Worm (Caenorhabditis elegans): Measurements from ENCODE around the gene subs-4.

subs-4 gene

DNA sequence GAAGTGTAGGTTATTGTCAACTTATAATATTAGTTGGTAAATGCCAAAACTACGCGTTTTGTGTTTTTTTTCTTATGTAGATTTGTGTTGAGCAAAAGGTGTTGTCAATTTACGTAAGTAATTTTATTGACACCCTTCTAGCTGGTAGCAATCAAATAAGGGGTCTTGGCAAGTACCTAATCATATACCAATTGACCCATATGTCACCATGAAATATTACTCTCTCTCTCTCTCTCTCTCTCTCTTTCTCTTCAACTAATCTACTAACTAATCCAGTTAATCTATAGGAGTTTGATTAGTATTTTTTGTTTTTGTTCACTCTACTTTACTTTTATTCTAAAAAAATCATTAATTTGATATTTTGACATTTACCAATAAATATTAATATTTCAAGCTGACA, 22.6 kb upstream of the subs-4 start:
- TF ChIP-seq tag-97 (GFP tag; IDR thresholded peaks at IDR 0.05) (no peak), ces-1 (GFP tag; optimal IDR thresholded peaks at IDR 0.05) (no peak), tra-1 (GFP tag; IDR thresholded peaks at IDR 0.05) (no peak), mep-1 (tag; optimal IDR thresholded peaks at IDR 0.05) (no peak), nhr-11 (tag; optimal IDR thresholded peaks at IDR 0.05) (no peak), pqm-1 (tag; optimal IDR thresholded peaks at IDR 0.05) (no peak), lin-38 (GFP tag; IDR thresholded peaks at IDR 0.05) (no peak), nhr-6 (tag; optimal IDR thresholded peaks at IDR 0.05) (no peak), lin-1 (GFP tag; IDR thresholded peaks at IDR 0.05) (no peak), unc-130 (GFP tag; optimal IDR thresholded peaks at IDR 0.05) (no peak), nhr-76 (tag; optimal IDR thresholded peaks at IDR 0.05) (no peak), ceh-32 (tag; optimal IDR thresholded peaks at IDR 0.05; ENCODE audit: poor library complexity) (no peak)

DNA sequence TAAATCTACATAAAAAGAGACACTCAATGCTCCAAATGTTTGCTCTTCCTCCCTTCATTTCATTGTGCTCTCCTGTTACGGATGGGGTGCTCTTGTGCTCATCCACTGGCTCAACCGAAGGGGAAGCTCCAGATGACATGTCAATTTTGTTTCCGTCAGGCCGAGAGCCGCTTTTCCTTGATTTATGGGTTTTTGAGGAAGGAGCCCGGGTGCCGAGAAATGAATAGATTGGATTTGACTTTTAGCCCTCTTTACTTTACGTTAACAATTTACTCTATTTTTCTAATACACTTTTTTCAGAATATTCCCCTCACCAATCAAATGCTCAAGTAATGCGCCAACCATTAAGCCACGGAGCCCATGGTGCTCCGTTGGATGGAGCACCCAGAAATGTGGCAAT, 21.9 kb upstream of the subs-4 start, which contains the start of gene T28D6.4:
Gene T28D6.4, plus strand, starts transcription at position 301 of the 400 bp plus-strand sequence.
- no peak for TF ChIP-seq saeg-2 (GFP tag; IDR thresholded peaks at IDR 0.05)
- no peak for TF ChIP-seq mxl-3 (GFP tag; optimal IDR thresholded peaks at IDR 0.05)
- peak in 1 of 2 experiments; percentile 36 for TF ChIP-seq unc-62 (GFP tag; optimal IDR thresholded peaks at IDR 0.05 in 1 of 2)
- no peak for TF ChIP-seq unc-62 (tag; optimal IDR thresholded peaks at IDR 0.05)
- no peak for TF ChIP-seq snpc-4 (tag; optimal IDR thresholded peaks at IDR 0.05)

DNA sequence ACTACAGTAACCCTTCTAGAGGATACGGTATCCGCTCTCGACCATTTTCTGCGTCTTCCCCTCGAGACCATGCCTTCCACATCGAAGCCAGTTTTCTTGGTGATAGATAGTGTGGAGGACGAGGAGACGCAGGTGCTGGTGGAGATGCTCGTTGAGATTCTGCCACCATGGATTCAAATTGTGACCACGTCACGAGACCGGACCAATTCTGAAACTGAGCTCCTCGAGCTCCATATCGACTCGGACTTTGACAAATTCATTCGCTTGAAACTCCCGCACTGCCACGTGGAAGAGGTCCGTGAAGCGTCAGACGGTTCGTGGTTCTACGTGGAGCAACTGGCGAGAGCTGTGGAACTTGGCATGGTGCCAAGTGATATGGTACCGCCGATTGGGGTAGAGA, 20.6 kb upstream of the subs-4 start:
- TF ChIP-seq set-16 (GFP tag; IDR thresholded peaks at IDR 0.05) = peak; percentile 30
- TF ChIP-seq mes-2 (tag; optimal IDR thresholded peaks at IDR 0.05; ENCODE audit: poor library complexity, severe bottlenecking) = no peak
- TF ChIP-seq aha-1 (tag) = peak; percentile 60

DNA sequence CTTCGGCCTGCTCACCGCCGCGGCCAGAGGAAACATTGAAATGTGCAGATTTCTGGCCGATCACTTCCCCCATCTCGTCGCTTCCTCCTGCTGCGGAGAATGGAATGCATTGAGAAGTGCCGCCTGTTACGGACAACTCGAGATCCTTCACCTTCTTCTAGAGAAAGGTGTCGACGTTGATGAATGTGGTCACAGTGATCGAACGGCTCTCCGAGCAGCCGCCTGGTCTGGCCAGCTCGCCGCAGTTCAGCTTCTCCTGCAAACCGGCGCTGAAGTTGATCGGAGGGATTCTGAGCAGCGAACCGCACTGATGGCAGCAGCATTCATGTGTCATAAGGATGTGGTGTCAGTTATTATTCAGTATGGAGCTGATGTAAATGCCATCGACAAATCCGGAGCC, 19.1 kb upstream of the subs-4 start:
- TF ChIP-seq nhr-11 (tag; optimal IDR thresholded peaks at IDR 0.05) (no peak), gei-8 (GFP tag; optimal IDR thresholded peaks at IDR 0.05) (no peak), set-16 (GFP tag; IDR thresholded peaks at IDR 0.05) (peak; percentile 87)

DNA sequence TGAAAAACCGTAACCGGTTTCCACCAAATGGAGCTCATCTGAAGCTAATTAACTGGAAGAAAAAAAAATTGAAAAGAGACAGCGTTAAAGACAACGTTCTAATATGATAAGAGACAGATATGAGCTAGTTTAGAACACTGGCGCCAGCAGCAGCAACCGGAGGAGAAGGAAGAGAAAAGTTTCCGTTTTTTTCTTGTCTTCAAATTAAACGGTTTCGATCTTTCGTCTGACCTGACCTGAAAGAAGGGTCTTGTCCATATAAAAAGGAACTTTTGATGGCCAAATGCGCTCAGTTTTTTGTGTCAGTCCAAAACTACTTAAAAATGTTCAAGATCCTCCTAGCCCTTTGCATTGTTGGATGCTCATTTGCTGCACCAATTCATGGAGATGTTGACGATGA, 15.6 kb upstream of the subs-4 start, which contains the start of gene T28D6.3:
Gene T28D6.3, plus strand, starts transcription at position 301 of the 400 bp plus-strand sequence.
- TF ChIP-seq nhr-76 (tag; optimal IDR thresholded peaks at IDR 0.05) (no peak), aly-2 (tag; optimal IDR thresholded peaks at IDR 0.05) (no peak), ceh-44 (GFP tag; IDR thresholded peaks at IDR 0.05) (no peak), nhr-11 (tag; optimal IDR thresholded peaks at IDR 0.05) (no peak), spr-1 (tag; optimal IDR thresholded peaks at IDR 0.05) (no peak), sdz-12 (GFP tag; optimal IDR thresholded peaks at IDR 0.05) (no peak), nhr-6 (tag; optimal IDR thresholded peaks at IDR 0.05) (no peak), jun-1 (tag; optimal IDR thresholded peaks at IDR 0.05) (no peak), ces-1 (GFP tag; optimal IDR thresholded peaks at IDR 0.05) (no peak), daf-12 (tag; optimal IDR thresholded peaks at IDR 0.05) (no peak), tra-1 (GFP tag; IDR thresholded peaks at IDR 0.05) (no peak), fkh-10 (GFP tag; optimal IDR thresholded peaks at IDR 0.05) (no peak), lin-29 (GFP tag; IDR thresholded peaks at IDR 0.05) (no peak), unc-39 (tag; optimal IDR thresholded peaks at IDR 0.05) (no peak), egl-27 (tag; optimal IDR thresholded peaks at IDR 0.05) (no peak)

DNA sequence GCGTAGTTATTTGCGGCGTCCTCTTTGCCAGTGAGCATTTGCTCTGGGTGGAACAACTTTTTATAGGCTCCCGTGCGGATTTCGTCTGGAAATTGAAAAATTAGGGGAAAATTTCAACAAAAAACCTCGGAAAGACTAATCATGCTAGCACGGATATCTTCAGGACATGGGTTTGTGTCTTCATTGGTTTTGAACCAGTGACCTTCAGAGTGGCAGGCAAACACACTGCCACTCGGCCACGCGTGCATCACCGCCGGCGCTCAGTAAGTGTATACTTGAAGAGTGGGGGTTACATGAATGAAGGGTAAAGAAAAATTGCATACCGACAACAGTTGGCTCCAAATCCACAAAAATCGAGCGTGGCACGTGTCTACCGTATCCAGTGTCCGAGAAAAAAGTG, 10.8 kb upstream of the subs-4 start:
- peak; percentile 52 for TF ChIP-seq nhr-102 (tag; optimal IDR thresholded peaks at IDR 0.05)
- TF ChIP-seq nhr-6 (tag; optimal IDR thresholded peaks at IDR 0.05) = peak; percentile 8
- TF ChIP-seq daf-12 (tag; optimal IDR thresholded peaks at IDR 0.05) = no peak
- TF ChIP-seq lin-15B (tag; optimal IDR thresholded peaks at IDR 0.05) = no peak
- peak; percentile 22 for TF ChIP-seq duxl-1 (tag; optimal IDR thresholded peaks at IDR 0.05; ENCODE audit: poor library complexity)
- TF ChIP-seq skn-1 (tag; optimal IDR thresholded peaks at IDR 0.05) = no peak
- peak; percentile 26 to 30 for TF ChIP-seq daf-16 (GFP tag; optimal IDR thresholded peaks at IDR 0.05)
- peak; percentile 28 for TF ChIP-seq daf-16 (tag; optimal IDR thresholded peaks at IDR 0.05)
- TF ChIP-seq saeg-2 (GFP tag; IDR thresholded peaks at IDR 0.05) = no peak; the same call in 1 of the 2 replicates
- no peak for TF ChIP-seq ZK337.2 (GFP tag; IDR thresholded peaks at IDR 0.05)
- TF ChIP-seq D1046.2 (GFP tag; IDR thresholded peaks at IDR 0.05) = peak; percentile 90
- TF ChIP-seq T26A8.4 (GFP tag; IDR thresholded peaks at IDR 0.05) = peak; percentile 83
- no peak for TF ChIP-seq pqm-1 (tag; optimal IDR thresholded peaks at IDR 0.05)
- peak; percentile 26 for TF ChIP-seq nhr-48 (tag; optimal IDR thresholded peaks at IDR 0.05)
- TF ChIP-seq nhr-11 (tag; optimal IDR thresholded peaks at IDR 0.05) = peak; percentile 18
- TF ChIP-seq mdt-29 (GFP tag; IDR thresholded peaks at IDR 0.05) = no peak
- no peak for TF ChIP-seq unc-39 (tag; optimal IDR thresholded peaks at IDR 0.05)
- TF ChIP-seq arid-1 (GFP tag; conservative IDR thresholded peaks at IDR 0.05) = 0 out of 2 replicates have a peak, but pooled peaks have one; percentile 52
